Fruit fly (Drosophila melanogaster) whole organism: ENCODE data around the gene Actn3.

Experiments used
- CG8478 ChIP-seq: fragments of >200 bp; optimal IDR thresholded peaks from 2 replicates; lab custom pipeline; 2018; ENCODE audit warnings: inconsistent platforms
- Dll ChIP-seq: fragments of >200 bp; optimal IDR thresholded peaks from 2 replicates; lab custom pipeline; 2017
- EcR ChIP-seq, 2 experiments: fragments of >200 bp; optimal IDR thresholded peaks; 2 replicates each; lab custom pipeline; 2017; ENCODE audit warnings: missing biosample characterization in 2 of 2, missing genetic modification characterization in 2 of 2, missing genetic modification reagents in 2 of 2
- pan ChIP-seq: fragments of >200 bp; optimal IDR thresholded peaks from 2 replicates; lab custom pipeline; 2017
- psq ChIP-seq: fragments of >200 bp; optimal IDR thresholded peaks from 2 replicates; lab custom pipeline; 2017
- usp ChIP-seq: fragments of >200 bp; optimal IDR thresholded peaks from 2 replicates; lab custom pipeline; 2017; ENCODE audit warnings: missing biosample characterization, missing genetic modification characterization, mixed read lengths

- TF ChIP-seq pan (lab: Kevin White, UChicago) (no peak), psq (lab: Kevin White, UChicago) (no peak), EcR (GFP tag; optimal IDR thresholded peaks at IDR 0.05; lab: Kevin White, UChicago) (no peak), usp (no peak), CG8478 (lab: Kevin White, UChicago) (no peak), Dll (lab: Kevin White, UChicago) (no peak)
Measured at dm6 chr3R:16957759-16958536, 19.6 kb downstream of the Actn3 start.
